Fruit fly (Drosophila melanogaster) whole organism, embryonic: ENCODE results near the gene CG2147.

ENCODE experiments used
- ATbp ChIP-seq: fragments of 200-800 bp; sonication (Bioruptor generic); optimal IDR thresholded peaks from 2 replicates; lab custom pipeline; 2017; ENCODE audit warnings: missing biosample characterization, mild to moderate bottlenecking, missing genetic modification characterization, missing genetic modification reagents
- Abd-B ChIP-seq: fragments of 200-800 bp; sonication (Bioruptor generic); optimal IDR thresholded peaks from 2 replicates; lab custom pipeline; 2018; ENCODE audit warnings: missing biosample characterization, mild to moderate bottlenecking, missing genetic modification characterization, moderate library complexity
- BtbVII ChIP-seq: fragments of 200-800 bp; sonication (Bioruptor generic); optimal IDR thresholded peaks from 3 replicates; lab custom pipeline; 2017; ENCODE audit warnings: missing biosample characterization, mild to moderate bottlenecking, missing genetic modification characterization
- Bteb2 ChIP-seq: fragments of 200-800 bp; sonication (Bioruptor generic); optimal IDR thresholded peaks from 2 replicates; lab custom pipeline; 2016; ENCODE audit warnings: missing biosample characterization, missing genetic modification characterization
- CG11560 ChIP-seq: fragments of 200-800 bp; sonication (Bioruptor generic); IDR thresholded peaks from 3 replicates; pipeline ENCODE4 v1.3.6; 2022; ENCODE audit warnings: missing biosample characterization, missing genetic modification characterization
- CG1233 ChIP-seq: fragments of 200-800 bp; sonication (Bioruptor generic); optimal IDR thresholded peaks from 4 replicates; lab custom pipeline; 2018; ENCODE audit warnings: missing biosample characterization, mild to moderate bottlenecking, missing genetic modification characterization
- CG12769 ChIP-seq: fragments of 200-800 bp; sonication (Bioruptor generic); optimal IDR thresholded peaks from 2 replicates; lab custom pipeline; 2019; ENCODE audit warnings: missing biosample characterization, mild to moderate bottlenecking, missing genetic modification characterization, moderate library complexity
- CG13123 ChIP-seq: fragments of 200-800 bp; sonication (Bioruptor generic); optimal IDR thresholded peaks from 2 replicates; lab custom pipeline; 2016; ENCODE audit warnings: missing biosample characterization, missing genetic modification characterization
- CG13775 ChIP-seq: fragments of 200-800 bp; sonication (Bioruptor generic); optimal IDR thresholded peaks from 3 replicates; lab custom pipeline; 2017; ENCODE audit warnings: missing biosample characterization, mild to moderate bottlenecking, missing genetic modification characterization
- CG14441 ChIP-seq: fragments of 200-800 bp; sonication (Bioruptor generic); IDR thresholded peaks from 2 replicates; pipeline ENCODE4 v1.3.6; 2022; ENCODE audit warnings: missing biosample characterization, missing genetic modification characterization
- CG14965 ChIP-seq: fragments of 200-800 bp; sonication (Bioruptor generic); optimal IDR thresholded peaks from 2 replicates; lab custom pipeline; 2016; ENCODE audit warnings: missing biosample characterization, missing genetic modification characterization, borderline replicate concordance
- CG15073 ChIP-seq: fragments of 200-800 bp; sonication (Bioruptor generic); optimal IDR thresholded peaks from 2 replicates; lab custom pipeline; 2016; ENCODE audit warnings: missing biosample characterization, missing genetic modification characterization
- CG15601 ChIP-seq: fragments of 200-800 bp; sonication (Bioruptor generic); optimal IDR thresholded peaks from 3 replicates; lab custom pipeline; 2019; ENCODE audit warnings: missing biosample characterization, mild to moderate bottlenecking, missing genetic modification characterization, moderate library complexity
- CG16779 ChIP-seq: fragments of 200-800 bp; sonication (Bioruptor generic); IDR thresholded peaks from 2 replicates; pipeline ENCODE4 v1.3.6; 2022; ENCODE audit warnings: missing biosample characterization, missing genetic modification characterization
- CG16863 ChIP-seq: fragments of 200-800 bp; sonication (Bioruptor generic); optimal IDR thresholded peaks from 3 replicates; lab custom pipeline; 2016; ENCODE audit warnings: missing biosample characterization, missing genetic modification characterization
- CG17186 ChIP-seq: fragments of 200-800 bp; sonication (Bioruptor generic); optimal IDR thresholded peaks from 3 replicates; lab custom pipeline; 2017; ENCODE audit warnings: missing biosample characterization, missing genetic modification reagents, missing genetic modification characterization
- CG17328 ChIP-seq: fragments of 200-800 bp; sonication (Bioruptor generic); IDR thresholded peaks from 2 replicates; pipeline ENCODE4 v1.3.6; 2022; ENCODE audit warnings: missing biosample characterization, missing genetic modification characterization
- CG2199 ChIP-seq: fragments of 200-800 bp; sonication (Bioruptor generic); IDR thresholded peaks from 3 replicates; pipeline ENCODE4 v1.3.6; 2022; ENCODE audit warnings: missing biosample characterization, missing genetic modification characterization
- CG30403 ChIP-seq: fragments of 200-800 bp; sonication (Bioruptor generic); optimal IDR thresholded peaks from 3 replicates; lab custom pipeline; 2016; ENCODE audit warnings: missing biosample characterization, missing genetic modification characterization
- CG31388 ChIP-seq: fragments of 200-800 bp; sonication (Bioruptor generic); optimal IDR thresholded peaks from 2 replicates; lab custom pipeline; 2016; ENCODE audit warnings: missing biosample characterization, missing genetic modification characterization
- CG32772 ChIP-seq: fragments of 200-800 bp; sonication (Bioruptor generic); IDR thresholded peaks from 2 replicates; pipeline ENCODE4 v1.3.6; 2022; ENCODE audit warnings: missing biosample characterization, missing genetic modification characterization
- CG34376 ChIP-seq: fragments of 200-800 bp; sonication (Bioruptor generic); optimal IDR thresholded peaks from 2 replicates; lab custom pipeline; 2018; ENCODE audit warnings: missing biosample characterization, mild to moderate bottlenecking, missing genetic modification characterization
- CG34422 ChIP-seq: fragments of 200-800 bp; sonication (Bioruptor generic); IDR thresholded peaks from 3 replicates; pipeline ENCODE4 v1.3.6; 2022; ENCODE audit warnings: missing biosample characterization, missing genetic modification characterization
- CG4404 ChIP-seq: fragments of 200-800 bp; sonication (Bioruptor generic); IDR thresholded peaks from 2 replicates; pipeline ENCODE4 v1.3.6; 2022; ENCODE audit warnings: missing biosample characterization, missing genetic modification characterization
- CG4854 ChIP-seq: fragments of 200-800 bp; sonication (Bioruptor generic); optimal IDR thresholded peaks from 2 replicates; lab custom pipeline; 2016; ENCODE audit warnings: missing biosample characterization, missing genetic modification characterization, inconsistent platforms
- CG5180 ChIP-seq: fragments of 200-800 bp; sonication (Bioruptor generic); optimal IDR thresholded peaks from 3 replicates; lab custom pipeline; 2017; ENCODE audit warnings: missing biosample characterization, missing genetic modification characterization, mild to moderate bottlenecking, moderate library complexity, missing genetic modification reagents
- CG8924 ChIP-seq: fragments of 200-800 bp; optimal IDR thresholded peaks from 3 replicates; lab custom pipeline; 2019; ENCODE audit warnings: missing biosample characterization, mild to moderate bottlenecking, missing genetic modification characterization, moderate library complexity
- D19A ChIP-seq: fragments of 200-800 bp; optimal IDR thresholded peaks from 3 replicates; lab custom pipeline; 2019; ENCODE audit warnings: missing biosample characterization, mild to moderate bottlenecking, missing genetic modification characterization, moderate library complexity
- H2.0 ChIP-seq: fragments of 200-800 bp; sonication (Bioruptor generic); IDR thresholded peaks from 2 replicates; pipeline ENCODE4 v1.3.6; 2022; ENCODE audit warnings: missing biosample characterization, missing genetic modification characterization
- Hr39 ChIP-seq: fragments of >200 bp; optimal IDR thresholded peaks from 2 replicates; lab custom pipeline; 2017
- Max ChIP-seq: fragments of 200-800 bp; sonication (Bioruptor generic); optimal IDR thresholded peaks from 2 replicates; lab custom pipeline; 2016; ENCODE audit warnings: missing biosample characterization, mild to moderate bottlenecking, missing genetic modification characterization
- Poxn ChIP-seq: fragments of 200-800 bp; sonication (Bioruptor generic); IDR thresholded peaks from 2 replicates; pipeline ENCODE4 v1.3.6; 2022; ENCODE audit warnings: missing biosample characterization, missing genetic modification characterization
- Rfx ChIP-seq: fragments of 200-800 bp; sonication (Bioruptor generic); IDR thresholded peaks from 2 replicates; pipeline ENCODE4 v1.3.6; 2022; ENCODE audit warnings: missing biosample characterization, missing genetic modification characterization
- Taf1 ChIP-seq: fragments of 200-800 bp; sonication (Bioruptor generic); IDR thresholded peaks from 2 replicates; pipeline ENCODE4 v1.3.6; 2022; ENCODE audit warnings: missing biosample characterization, missing genetic modification characterization
- cato ChIP-seq: fragments of 200-800 bp; sonication (Bioruptor generic); optimal IDR thresholded peaks from 2 replicates; lab custom pipeline; 2016; ENCODE audit warnings: missing biosample characterization, missing genetic modification characterization, borderline replicate concordance
- caup ChIP-seq: fragments of 200-800 bp; sonication (Bioruptor generic); optimal IDR thresholded peaks from 3 replicates; lab custom pipeline; 2017; ENCODE audit warnings: missing biosample characterization, mild to moderate bottlenecking, missing genetic modification characterization, moderate library complexity; ENCODE audit not compliant: severe bottlenecking
- chif ChIP-seq, 2 experiments: fragments of 200-800 bp; sonication (Bioruptor generic); optimal IDR thresholded peaks; 3 replicates each; lab custom pipeline; 2016; ENCODE audit warnings: missing biosample characterization in 2 of 2, missing genetic modification characterization in 2 of 2
- chinmo ChIP-seq: fragments of 200-800 bp; sonication (Bioruptor generic); IDR thresholded peaks from 4 replicates; pipeline ENCODE4 v1.3.6; 2022; ENCODE audit warnings: missing biosample characterization, missing genetic modification characterization; ENCODE audit not compliant: partially characterized antibody
- crol ChIP-seq: fragments of 200-800 bp; sonication (Bioruptor generic); IDR thresholded peaks from 2 replicates; pipeline ENCODE4 v1.3.6; 2022; ENCODE audit warnings: missing biosample characterization, missing genetic modification characterization
- emc ChIP-seq: fragments of 200-800 bp; sonication (Bioruptor generic); optimal IDR thresholded peaks from 2 replicates; lab custom pipeline; 2016; ENCODE audit warnings: missing biosample characterization, missing genetic modification characterization
- exex ChIP-seq: fragments of 200-800 bp; sonication (Bioruptor generic); optimal IDR thresholded peaks from 4 replicates; lab custom pipeline; 2018; ENCODE audit warnings: missing biosample characterization, mild to moderate bottlenecking, missing genetic modification characterization, moderate library complexity
- her ChIP-seq: fragments of 200-800 bp; sonication (Bioruptor generic); optimal IDR thresholded peaks from 2 replicates; lab custom pipeline; 2016; ENCODE audit warnings: missing biosample characterization, missing genetic modification characterization
- nerfin-1 ChIP-seq: fragments of 200-800 bp; sonication (Bioruptor generic); optimal IDR thresholded peaks from 3 replicates; lab custom pipeline; 2019; ENCODE audit warnings: missing biosample characterization, mild to moderate bottlenecking, missing genetic modification characterization, moderate library complexity
- otp ChIP-seq: fragments of 200-800 bp; sonication (Bioruptor generic); IDR thresholded peaks from 3 replicates; pipeline ENCODE4, ENCODE4 v1.3.6; 2022; ENCODE audit warnings: missing biosample characterization, missing genetic modification characterization
- pb ChIP-seq: fragments of 200-800 bp; sonication (Bioruptor generic); optimal IDR thresholded peaks from 3 replicates; lab custom pipeline; 2016; ENCODE audit warnings: missing biosample characterization, missing genetic modification characterization
- pita ChIP-seq: fragments of 200-800 bp; sonication (Bioruptor generic); optimal IDR thresholded peaks from 2 replicates; lab custom pipeline; 2017; ENCODE audit warnings: missing biosample characterization, mild to moderate bottlenecking, missing genetic modification characterization
- slbo ChIP-seq: fragments of 200-800 bp; sonication (Bioruptor generic); IDR thresholded peaks from 2 replicates; pipeline ENCODE4 v1.3.6; 2022; ENCODE audit warnings: missing biosample characterization, missing genetic modification characterization
- sob ChIP-seq: fragments of 200-800 bp; sonication (Bioruptor generic); IDR thresholded peaks from 2 replicates; pipeline ENCODE4 v1.3.6; 2022; ENCODE audit warnings: missing biosample characterization, missing genetic modification characterization
- sug ChIP-seq: fragments of 200-800 bp; optimal IDR thresholded peaks from 2 replicates; lab custom pipeline; 2019; ENCODE audit warnings: missing biosample characterization, mild to moderate bottlenecking, missing genetic modification characterization, moderate library complexity
- zen ChIP-seq: fragments of 200-800 bp; sonication (Bioruptor generic); optimal IDR thresholded peaks from 3 replicates; lab custom pipeline; 2018; ENCODE audit warnings: missing biosample characterization, mild to moderate bottlenecking, missing genetic modification characterization, moderate library complexity

Gene CG2147

dm6 chrX:8198935-8199580 lies 41.4 kb upstream of the CG2147 start:
- no peak for TF ChIP-seq Bteb2 (GFP tag; lab: Kevin White, UChicago)
- peak; percentile 11 for TF ChIP-seq ATbp (GFP tag; lab: Kevin White, UChicago)
- no peak for TF ChIP-seq nerfin-1 (tag; lab: Kevin White, UChicago)
- TF ChIP-seq Max (GFP tag; lab: Kevin White, UChicago), result no peak
- peak; percentile 69 for TF ChIP-seq CG12769
- no peak for TF ChIP-seq CG13123
- TF ChIP-seq CG4854 (GFP tag; lab: Kevin White, UChicago), result no peak
- no peak for TF ChIP-seq Abd-B
- no peak for TF ChIP-seq pita
- TF ChIP-seq CG31388 (GFP tag; lab: Kevin White, UChicago), result no peak
- TF ChIP-seq CG34376 (GFP tag; lab: Kevin White, UChicago), result peak; percentile 65
- TF ChIP-seq CG8924 (tag; lab: Kevin White, UChicago), result no peak
- peak; percentile 88 for TF ChIP-seq sug
- TF ChIP-seq cato (GFP tag; lab: Kevin White, UChicago), result no peak
- peak; percentile 47; the same call in 1 of the 2 replicates for TF ChIP-seq CG32772
- TF ChIP-seq CG13775 (GFP tag; lab: Kevin White, UChicago), result no peak
- no peak for TF ChIP-seq BtbVII (GFP tag; lab: Kevin White, UChicago)
- TF ChIP-seq otp (GFP tag; lab: Robert Waterston, UW), result no peak
- TF ChIP-seq crol (GFP tag; lab: Robert Waterston, UW), result peak; percentile 90
- 0 out of 4 replicates have a peak, but pooled peaks have one; percentile 14 for TF ChIP-seq chinmo
- peak; percentile 29; the same call in 1 of the 2 replicates for TF ChIP-seq Rfx
- TF ChIP-seq her (GFP tag; lab: Kevin White, UChicago), result no peak
- no peak for TF ChIP-seq CG1233 (GFP tag; lab: Kevin White, UChicago)
- TF ChIP-seq CG2199 (GFP tag; lab: Robert Waterston, UW), result no peak
- TF ChIP-seq CG16779 (GFP tag; lab: Robert Waterston, UW), result no peak
- TF ChIP-seq CG11560 (tag; lab: Robert Waterston, UW), result no peak
- TF ChIP-seq pb, result no peak
- TF ChIP-seq CG17186 (GFP tag; lab: Kevin White, UChicago), result no peak
- TF ChIP-seq Poxn, result no peak
- no peak for TF ChIP-seq CG17328 (GFP tag; lab: Robert Waterston, UW)
- TF ChIP-seq caup, result peak; percentile 37
- no peak for TF ChIP-seq emc (GFP tag; lab: Kevin White, UChicago)
- peak; percentile 11; the same call in 1 of the 3 replicates for TF ChIP-seq CG34422 (GFP tag; lab: Robert Waterston, UW)
- TF ChIP-seq Taf1 (GFP tag; lab: Robert Waterston, UW), result no peak
- no peak for TF ChIP-seq zen (tag; lab: Kevin White, UChicago)
- TF ChIP-seq slbo (GFP tag; lab: Robert Waterston, UW), result no peak
- no peak for TF ChIP-seq CG16863 (GFP tag; lab: Kevin White, UChicago)
- 0 out of 2 replicates have a peak, but pooled peaks have one; percentile 8 for TF ChIP-seq CG14441 (GFP tag; lab: Robert Waterston, UW)
- TF ChIP-seq H2.0 (GFP tag; lab: Robert Waterston, UW), result no peak
- TF ChIP-seq chif (GFP tag; optimal IDR thresholded peaks at IDR 0.05; lab: Kevin White, UChicago), result no peak
- TF ChIP-seq D19A (tag; lab: Kevin White, UChicago), result no peak
- no peak for TF ChIP-seq CG14965 (GFP tag; lab: Kevin White, UChicago)
- TF ChIP-seq CG15601 (tag; lab: Kevin White, UChicago), result peak; percentile 13
- TF ChIP-seq exex (tag; lab: Kevin White, UChicago), result peak; percentile 95
- TF ChIP-seq CG5180 (GFP tag; lab: Kevin White, UChicago), result peak; percentile 44
- TF ChIP-seq sob (GFP tag; lab: Robert Waterston, UW), result 0 out of 2 replicates have a peak, but pooled peaks have one; percentile 8
- no peak for TF ChIP-seq CG4404 (GFP tag; lab: Robert Waterston, UW)
- TF ChIP-seq CG30403 (GFP tag; lab: Kevin White, UChicago), result no peak
- TF ChIP-seq Hr39 (lab: Kevin White, UChicago), result no peak
- no peak for TF ChIP-seq CG15073 (GFP tag; lab: Kevin White, UChicago)
